Worm (Caenorhabditis elegans) whole organism, L1 larva: ENCODE measurements around the gene F07F6.1.

Experiments
- C04F5.9 ChIP-seq: sonication (generic microtip); optimal IDR thresholded peaks from 2 replicates; lab custom pipeline; 2016; ENCODE audit warnings: missing genetic modification characterization, missing compliant biosample characterization
- C16A3.4 ChIP-seq: fragments of 150-350 bp; optimal IDR thresholded peaks from 2 replicates; lab custom pipeline; 2014; ENCODE audit warnings: missing biosample characterization, missing genetic modification characterization
- aly-2 ChIP-seq: fragments of 150-350 bp; optimal IDR thresholded peaks from 2 replicates; lab custom pipeline; 2014; ENCODE audit warnings: missing biosample characterization, missing genetic modification characterization
- blmp-1 ChIP-seq: fragments of 150-350 bp; optimal IDR thresholded peaks from 2 replicates; lab custom pipeline; 2014; ENCODE audit warnings: missing biosample characterization, missing genetic modification characterization
- ceh-63 ChIP-seq: fragments of 200-800 bp; sonication (Bioruptor generic); optimal IDR thresholded peaks from 2 replicates; lab custom pipeline; 2018; ENCODE audit warnings: mild to moderate bottlenecking, missing genetic modification characterization, missing compliant biosample characterization
- ceh-8 ChIP-seq: fragments of 200-800 bp; sonication (Bioruptor generic); optimal IDR thresholded peaks from 2 replicates; lab custom pipeline; 2018; ENCODE audit warnings: mild to moderate bottlenecking, missing genetic modification characterization, moderate library complexity, missing compliant biosample characterization
- ces-1 ChIP-seq: fragments of 150-350 bp; optimal IDR thresholded peaks from 2 replicates; lab custom pipeline; 2014; ENCODE audit warnings: missing biosample characterization, missing genetic modification reagents, missing genetic modification characterization
- dpl-1 ChIP-seq, 3 experiments: fragments of 150-350 bp in 2 of 3; sonication (generic microtip) in 1 of 3; optimal IDR thresholded peaks; 2 replicates each; lab custom pipeline; 2014 to 2017; ENCODE audit warnings: missing biosample characterization in 3 of 3, missing genetic modification characterization in 3 of 3, missing genetic modification reagents in 3 of 3
- dsc-1 ChIP-seq: sonication (generic microtip); optimal IDR thresholded peaks from 2 replicates; lab custom pipeline; 2016; ENCODE audit warnings: mild to moderate bottlenecking, missing genetic modification characterization, missing compliant biosample characterization
- efl-1 ChIP-seq, 4 experiments: fragments of 150-350 bp; optimal IDR thresholded peaks in 3 of 4; peaks in 1 of 4; 1 replicate in 1 of 4; 2 replicates in 3 of 4; lab custom pipeline; 2014; ENCODE audit warnings: missing biosample characterization in 2 of 4, missing genetic modification characterization in 2 of 4, missing genetic modification reagents in 2 of 4
- egl-13 ChIP-seq: sonication (generic microtip); optimal IDR thresholded peaks from 2 replicates; lab custom pipeline; 2016; ENCODE audit warnings: missing genotype, missing genetic modification reagents, missing genetic modification characterization, missing compliant biosample characterization
- ets-5 ChIP-seq: fragments of 200-800 bp; sonication (Bioruptor generic); IDR thresholded peaks from 2 replicates; pipeline ENCODE4 v1.3.6; 2022; ENCODE audit warnings: missing genetic modification characterization, missing compliant biosample characterization
- fkh-10 ChIP-seq: sonication (generic microtip); optimal IDR thresholded peaks from 2 replicates; lab custom pipeline; 2017; ENCODE audit warnings: missing biosample characterization, missing genetic modification reagents, missing genetic modification characterization
- fkh-4 ChIP-seq: sonication (generic microtip); optimal IDR thresholded peaks from 2 replicates; lab custom pipeline; 2016; ENCODE audit warnings: missing compliant biosample characterization, missing genetic modification characterization, borderline replicate concordance
- grh-1 ChIP-seq: fragments of 200-800 bp; sonication (Bioruptor generic); IDR thresholded peaks from 2 replicates; pipeline ENCODE4 v1.3.6; 2022; ENCODE audit warnings: missing genetic modification reagents, missing genetic modification characterization, missing compliant biosample characterization
- hlh-17 ChIP-seq: fragments of 200-800 bp; sonication (Bioruptor generic); optimal IDR thresholded peaks from 2 replicates; lab custom pipeline; 2018; ENCODE audit warnings: missing genetic modification characterization, mild to moderate bottlenecking, missing compliant biosample characterization, moderate library complexity, borderline replicate concordance
- hlh-4 ChIP-seq: sonication (generic microtip); optimal IDR thresholded peaks from 2 replicates; lab custom pipeline; 2016; ENCODE audit warnings: mild to moderate bottlenecking, missing genetic modification characterization, missing compliant biosample characterization
- hpl-2 ChIP-seq: fragments of 150-350 bp; optimal IDR thresholded peaks from 2 replicates; lab custom pipeline; 2014; ENCODE audit warnings: missing biosample characterization, missing genetic modification reagents, missing genetic modification characterization
- irx-1 ChIP-seq: sonication (generic microtip); optimal IDR thresholded peaks from 2 replicates; lab custom pipeline; 2016; ENCODE audit warnings: missing genetic modification characterization, missing compliant biosample characterization
- isw-1 ChIP-seq: fragments of 200-800 bp; sonication (Bioruptor generic); IDR thresholded peaks from 2 replicates; pipeline ENCODE4 v1.3.6; 2022; ENCODE audit warnings: missing genetic modification characterization, missing compliant biosample characterization
- lin-39 ChIP-seq: fragments of 150-350 bp; optimal IDR thresholded peaks from 2 replicates; lab custom pipeline; 2014; ENCODE audit warnings: missing biosample characterization, missing genetic modification reagents, missing genetic modification characterization
- lir-3 ChIP-seq: sonication (generic microtip); optimal IDR thresholded peaks from 2 replicates; lab custom pipeline; 2016; ENCODE audit warnings: mild to moderate bottlenecking, missing genetic modification characterization, moderate library complexity, missing compliant biosample characterization; ENCODE audit not compliant: poor library complexity
- lsy-2 ChIP-seq, 2 experiments: fragments of 150-350 bp; optimal IDR thresholded peaks; 2 replicates each; lab custom pipeline; 2014; ENCODE audit warnings: missing biosample characterization in 2 of 2, missing genetic modification characterization in 2 of 2
- mab-9 ChIP-seq: fragments of 200-800 bp; sonication (Bioruptor generic); IDR thresholded peaks from 2 replicates; pipeline ENCODE4 v1.3.6; 2022; ENCODE audit warnings: missing genetic modification reagents, missing genetic modification characterization, missing compliant biosample characterization
- mep-1 ChIP-seq: fragments of 150-350 bp; optimal IDR thresholded peaks from 2 replicates; lab custom pipeline; 2014; ENCODE audit warnings: missing biosample characterization, missing genetic modification characterization
- nhr-11 ChIP-seq: fragments of 150-350 bp; optimal IDR thresholded peaks from 2 replicates; lab custom pipeline; 2014; ENCODE audit warnings: missing biosample characterization, missing genetic modification characterization
- nhr-19 ChIP-seq: fragments of 200-800 bp; sonication (Bioruptor generic); conservative IDR thresholded peaks from 2 replicates; pipeline ENCODE4 v1.3.6; 2022; ENCODE audit warnings: missing genetic modification characterization, missing compliant biosample characterization
- nhr-28 ChIP-seq: fragments of 150-350 bp; optimal IDR thresholded peaks from 2 replicates; lab custom pipeline; 2014; ENCODE audit warnings: missing biosample characterization, missing genetic modification characterization
- nhr-71 ChIP-seq: sonication (generic microtip); optimal IDR thresholded peaks from 2 replicates; lab custom pipeline; 2016; ENCODE audit warnings: mild to moderate bottlenecking, missing genetic modification characterization, moderate library complexity, missing compliant biosample characterization
- nhr-76 ChIP-seq: sonication (generic microtip); optimal IDR thresholded peaks from 2 replicates; lab custom pipeline; 2017; ENCODE audit warnings: missing biosample characterization, missing genetic modification characterization
- nhr-77 ChIP-seq: fragments of 150-350 bp; optimal IDR thresholded peaks from 2 replicates; lab custom pipeline; 2014; ENCODE audit warnings: missing biosample characterization, missing genetic modification characterization
- nhr-90 ChIP-seq: sonication (generic microtip); optimal IDR thresholded peaks from 2 replicates; lab custom pipeline; 2016; ENCODE audit warnings: mild to moderate bottlenecking, missing genetic modification characterization, missing compliant biosample characterization; ENCODE audit not compliant: poor library complexity
- pqm-1 ChIP-seq: sonication (generic microtip); optimal IDR thresholded peaks from 3 replicates; lab custom pipeline; 2017; ENCODE audit warnings: missing biosample characterization, missing genetic modification characterization
- rnt-1 ChIP-seq: sonication (generic microtip); optimal IDR thresholded peaks from 2 replicates; lab custom pipeline; 2016; ENCODE audit warnings: mild to moderate bottlenecking, missing genetic modification characterization, moderate library complexity, missing compliant biosample characterization
- snu-23 ChIP-seq: sonication (generic microtip); optimal IDR thresholded peaks from 2 replicates; lab custom pipeline; 2016; ENCODE audit warnings: missing genetic modification characterization, missing compliant biosample characterization
- swsn-7 ChIP-seq: sonication (generic microtip); optimal IDR thresholded peaks from 2 replicates; lab custom pipeline; 2016; ENCODE audit warnings: missing genetic modification characterization, missing compliant biosample characterization
- tbx-2 ChIP-seq: sonication (generic microtip); optimal IDR thresholded peaks from 2 replicates; lab custom pipeline; 2016; ENCODE audit warnings: missing genetic modification characterization, missing compliant biosample characterization
- unc-30 ChIP-seq: sonication (generic microtip); optimal IDR thresholded peaks from 2 replicates; lab custom pipeline; 2017; ENCODE audit warnings: missing biosample characterization, missing genetic modification characterization
- unc-62 ChIP-seq: fragments of 150-350 bp; optimal IDR thresholded peaks from 2 replicates; lab custom pipeline; 2014; ENCODE audit warnings: missing biosample characterization, missing genetic modification reagents, missing genetic modification characterization
- unc-98 ChIP-seq: fragments of 200-800 bp; sonication (Bioruptor generic); IDR thresholded peaks from 2 replicates; pipeline ENCODE4 v1.3.6; 2022; ENCODE audit warnings: missing genetic modification characterization, missing compliant biosample characterization
- zag-1 ChIP-seq: fragments of 150-350 bp; optimal IDR thresholded peaks from 2 replicates; lab custom pipeline; 2014; ENCODE audit warnings: missing biosample characterization, missing genetic modification characterization

Gene F07F6.1

ce11 chrII:5399201-5399600 lies 38.5 kb upstream of the F07F6.1 start, which contains the start of gene mog-5 (continued):
- no peak for TF ChIP-seq unc-30 (tag; lab: Kevin White, UChicago)
- no peak for TF ChIP-seq zag-1 (tag; lab: Kevin White, UChicago)
- peak; percentile 25 for TF ChIP-seq swsn-7
- TF ChIP-seq snu-23 (GFP tag; lab: Kevin White, UChicago): peak; percentile 32
- TF ChIP-seq tbx-2: peak; percentile 28
- TF ChIP-seq nhr-28 (tag; lab: Kevin White, UChicago): no peak
- TF ChIP-seq hpl-2 (GFP tag; lab: Kevin White, UChicago): no peak
- peak; percentile 20 for TF ChIP-seq rnt-1 (tag; lab: Kevin White, UChicago)
- TF ChIP-seq lir-3 (tag; lab: Kevin White, UChicago): no peak
- no peak for TF ChIP-seq irx-1
- TF ChIP-seq nhr-71 (tag; lab: Kevin White, UChicago): peak; percentile 35
- no peak for TF ChIP-seq nhr-76 (tag; lab: Kevin White, UChicago)
- TF ChIP-seq C16A3.4 (tag; lab: Kevin White, UChicago): peak; percentile 35
- TF ChIP-seq dsc-1 (tag; lab: Kevin White, UChicago): peak; percentile 35
- peak; percentile 32 for TF ChIP-seq nhr-90 (tag; lab: Kevin White, UChicago)
- TF ChIP-seq hlh-4: no peak
- TF ChIP-seq dpl-1 (GFP tag; optimal IDR thresholded peaks at IDR 0.05; lab: Kevin White, UChicago): peak; percentile 8 to 41 (median 20)
- no peak for TF ChIP-seq C04F5.9 (tag; lab: Kevin White, UChicago)
- no peak for TF ChIP-seq unc-98 (GFP tag; lab: Robert Waterston, UW)
- TF ChIP-seq egl-13 (tag; lab: Kevin White, UChicago): no peak
- no peak for TF ChIP-seq mep-1 (tag; lab: Kevin White, UChicago)
- no peak for TF ChIP-seq fkh-10 (GFP tag; lab: Kevin White, UChicago)
- TF ChIP-seq pqm-1: no peak
- TF ChIP-seq aly-2 (tag; lab: Kevin White, UChicago): no peak
- TF ChIP-seq isw-1: no peak
- no peak for TF ChIP-seq grh-1
- TF ChIP-seq nhr-19 (GFP tag; lab: Robert Waterston, UW): 0 out of 2 replicates have a peak, but pooled peaks have one; percentile 10
- no peak for TF ChIP-seq ets-5 (GFP tag; lab: Robert Waterston, UW)
- no peak for TF ChIP-seq ceh-63 (GFP tag; lab: Kevin White, UChicago)
- no peak for TF ChIP-seq unc-62 (GFP tag; lab: Kevin White, UChicago)
- TF ChIP-seq nhr-77 (tag; lab: Kevin White, UChicago): no peak

DNA sequence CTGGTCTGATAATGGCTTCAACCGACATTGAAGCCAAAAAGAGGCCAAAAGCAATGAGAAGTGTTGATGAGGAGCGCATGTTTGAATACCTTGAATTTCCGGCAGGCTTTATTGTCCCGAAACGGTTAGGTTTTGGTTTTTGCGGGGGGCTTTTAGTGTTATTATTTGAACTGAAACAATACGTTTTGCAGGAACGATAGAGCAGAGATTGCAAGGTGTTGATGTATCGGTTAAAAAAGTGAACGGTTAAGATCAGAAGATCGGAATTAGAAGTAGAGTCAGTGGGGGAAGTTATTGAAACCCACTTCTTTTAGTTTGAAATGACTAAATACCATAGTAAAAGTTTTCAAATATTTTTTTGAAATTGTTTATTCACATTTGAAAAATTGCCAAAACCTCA lies 30.1 kb upstream of the F07F6.1 start, which contains the start of gene clec-141:
clec-141 (minus strand) TSS at position 101 of the 400 bp plus-strand sequence.
- TF ChIP-seq nhr-11 (tag; lab: Kevin White, UChicago) (no peak), hlh-17 (GFP tag; lab: Kevin White, UChicago) (no peak), lsy-2 (tag; optimal IDR thresholded peaks at IDR 0.05; lab: Kevin White, UChicago) (no peak), swsn-7 (no peak), nhr-90 (tag; lab: Kevin White, UChicago) (no peak), lin-39 (tag; lab: Kevin White, UChicago) (no peak), blmp-1 (tag; lab: Kevin White, UChicago) (no peak), C04F5.9 (tag; lab: Kevin White, UChicago) (no peak), efl-1 (optimal IDR thresholded peaks at IDR 0.05; lab: Kevin White, UChicago) (no peak), efl-1 (GFP tag; optimal IDR thresholded peaks at IDR 0.05 in 1 of 2; lab: Kevin White, UChicago) (no peak), mab-9 (GFP tag; lab: Robert Waterston, UW) (no peak)

- no peak for TF ChIP-seq ceh-8
- TF ChIP-seq ces-1 (GFP tag; lab: Kevin White, UChicago): no peak
- no peak for TF ChIP-seq C04F5.9 (tag; lab: Kevin White, UChicago)
- TF ChIP-seq nhr-76 (tag; lab: Kevin White, UChicago): no peak
- TF ChIP-seq fkh-4 (tag; lab: Kevin White, UChicago): no peak
- TF ChIP-seq, all 84 proteins: peak for 0
Observed at ce11 chrII:5408924-5409323, 28.8 kb upstream of the F07F6.1 start, which contains the start of the genes EEED8.12 and EEED8.4. EEED8.12 (minus strand) TSS chrII:5409024. EEED8.4 (plus strand) TSS chrII:5409319.
